Worm (Caenorhabditis elegans) whole organism, young adult: ENCODE data around the gene eif-3.D.

Experiments used
- B0261.1 ChIP-seq: sonication (generic microtip); optimal IDR thresholded peaks from 2 replicates; lab custom pipeline; 2016; ENCODE audit warnings: mild to moderate bottlenecking, missing genetic modification characterization, moderate library complexity, missing compliant biosample characterization
- C17E4.6 ChIP-seq: fragments of 200-800 bp; sonication (Bioruptor generic); IDR thresholded peaks from 2 replicates; pipeline ENCODE4 v1.3.6; 2022; ENCODE audit warnings: missing genetic modification reagents, missing genetic modification characterization, missing compliant biosample characterization
- D2030.7 ChIP-seq: fragments of 200-800 bp; sonication (Bioruptor generic); IDR thresholded peaks from 2 replicates; pipeline ENCODE4 v1.3.6; 2022; ENCODE audit warnings: missing genetic modification reagents, missing genetic modification characterization, missing compliant biosample characterization
- F10E7.11 ChIP-seq: sonication (generic microtip); optimal IDR thresholded peaks from 2 replicates; lab custom pipeline; 2017; ENCODE audit warnings: mild to moderate bottlenecking, missing genetic modification characterization, moderate library complexity, missing compliant biosample characterization
- F49E8.2 ChIP-seq: sonication (generic microtip); optimal IDR thresholded peaks from 3 replicates; lab custom pipeline; 2017; ENCODE audit warnings: missing genetic modification characterization, mild to moderate bottlenecking, missing compliant biosample characterization, antibody characterized with exemption, moderate library complexity; ENCODE audit not compliant: insufficient read depth
- F52B5.7 ChIP-seq: sonication (generic microtip); optimal IDR thresholded peaks from 2 replicates; lab custom pipeline; 2016; ENCODE audit warnings: mild to moderate bottlenecking, missing genetic modification characterization, missing compliant biosample characterization
- T26A5.8 ChIP-seq: sonication (generic microtip); optimal IDR thresholded peaks from 2 replicates; lab custom pipeline; 2016; ENCODE audit warnings: missing genetic modification characterization, missing compliant biosample characterization
- Y79H2A.3 ChIP-seq: fragments of 200-800 bp; sonication (Bioruptor generic); conservative IDR thresholded peaks from 2 replicates; pipeline ENCODE4 v1.3.6; 2022; ENCODE audit warnings: missing genetic modification reagents, missing genetic modification characterization, missing compliant biosample characterization
- Y95B8A.8 ChIP-seq: fragments of 200-800 bp; sonication (Bioruptor generic); IDR thresholded peaks from 2 replicates; pipeline ENCODE4 v1.3.6; 2022; ENCODE audit warnings: missing genetic modification reagents, missing genetic modification characterization, missing compliant biosample characterization
- akir-1 ChIP-seq: fragments of 200-800 bp; sonication (Bioruptor generic); optimal IDR thresholded peaks from 2 replicates; lab custom pipeline; 2018; ENCODE audit warnings: mild to moderate bottlenecking, missing genetic modification characterization, moderate library complexity, missing compliant biosample characterization
- ama-1 ChIP-seq, 3 experiments: fragments of 150-350 bp in 1 of 3; sonication (generic microtip) in 2 of 3; optimal IDR thresholded peaks; 2 replicates each; lab custom pipeline; 2014 to 2018; ENCODE audit warnings: missing biosample characterization in 2 of 3, missing genetic modification characterization in 2 of 3, missing genetic modification reagents in 2 of 3
- aptf-3 ChIP-seq: fragments of 200-800 bp; sonication (Bioruptor generic); IDR thresholded peaks from 2 replicates; pipeline ENCODE4 v1.3.6; 2022; ENCODE audit warnings: missing genetic modification characterization, missing compliant biosample characterization
- athp-1 ChIP-seq: sonication (generic microtip); optimal IDR thresholded peaks from 2 replicates; lab custom pipeline; 2017; ENCODE audit warnings: mild to moderate bottlenecking, missing genetic modification characterization, missing compliant biosample characterization
- attf-5 ChIP-seq: fragments of 200-800 bp; sonication (Bioruptor generic); optimal IDR thresholded peaks from 2 replicates; lab custom pipeline; 2018; ENCODE audit warnings: mild to moderate bottlenecking, missing genetic modification characterization, missing compliant biosample characterization
- bed-1 ChIP-seq: fragments of 200-800 bp; sonication (Bioruptor generic); IDR thresholded peaks from 2 replicates; pipeline ENCODE4 v1.3.6; 2022; ENCODE audit warnings: missing genetic modification reagents, missing genetic modification characterization, missing compliant biosample characterization
- cebp-1 ChIP-seq, 2 experiments: fragments of 200-800 bp in 1 of 2; sonication (Bioruptor generic) in 1 of 2; sonication (generic microtip) in 1 of 2; IDR thresholded peaks in 1 of 2; optimal IDR thresholded peaks in 1 of 2; 2 replicates each; pipeline versions ENCODE4 v1.3.6 to Lab custom; 2017 to 2022; ENCODE audit warnings: missing compliant biosample characterization in 2 of 2, missing genetic modification characterization in 2 of 2, mild to moderate bottlenecking in 1 of 2, missing genetic modification reagents in 1 of 2, moderate library complexity in 1 of 2
- ceh-100 ChIP-seq: fragments of 200-800 bp; sonication (Bioruptor generic); IDR thresholded peaks from 2 replicates; pipeline ENCODE4 v1.3.6; 2022; ENCODE audit warnings: missing genetic modification reagents, missing genetic modification characterization, missing compliant biosample characterization
- ceh-27 ChIP-seq: fragments of 200-800 bp; sonication (Bioruptor generic); optimal IDR thresholded peaks from 2 replicates; lab custom pipeline; 2018; ENCODE audit warnings: mild to moderate bottlenecking, missing genetic modification characterization, moderate library complexity, missing compliant biosample characterization
- die-1 ChIP-seq: sonication (generic microtip); optimal IDR thresholded peaks from 2 replicates; lab custom pipeline; 2016; ENCODE audit warnings: missing genotype, mild to moderate bottlenecking, missing genetic modification characterization, missing compliant biosample characterization
- dox-1 ChIP-seq: fragments of 200-800 bp; sonication (Bioruptor generic); IDR thresholded peaks from 2 replicates; pipeline ENCODE4 v1.3.6; 2022; ENCODE audit warnings: missing genetic modification reagents, missing genetic modification characterization, missing compliant biosample characterization
- dpff-1 ChIP-seq: sonication (generic microtip); optimal IDR thresholded peaks from 2 replicates; lab custom pipeline; 2017; ENCODE audit warnings: mild to moderate bottlenecking, missing genetic modification characterization, missing compliant biosample characterization
- gei-17 ChIP-seq: fragments of 200-800 bp; sonication (Bioruptor generic); optimal IDR thresholded peaks from 2 replicates; lab custom pipeline; 2018; ENCODE audit warnings: mild to moderate bottlenecking, missing genetic modification characterization, missing compliant biosample characterization
- him-1 ChIP-seq: sonication (generic microtip); optimal IDR thresholded peaks from 2 replicates; lab custom pipeline; 2016; ENCODE audit warnings: missing genotype, missing genetic modification reagents, missing genetic modification characterization, missing compliant biosample characterization
- hmg-1.2 ChIP-seq: fragments of 200-800 bp; sonication (Bioruptor generic); IDR thresholded peaks from 2 replicates; pipeline ENCODE4 v1.3.6; 2022; ENCODE audit warnings: missing genetic modification reagents, missing genetic modification characterization, missing compliant biosample characterization
- hrde-1 ChIP-seq: sonication (generic microtip); optimal IDR thresholded peaks from 2 replicates; lab custom pipeline; 2016; ENCODE audit warnings: missing genetic modification characterization, mild to moderate bottlenecking, missing compliant biosample characterization, moderate library complexity, missing genotype, missing genetic modification reagents, borderline replicate concordance
- hsf-1 ChIP-seq: fragments of 200-800 bp; sonication (Bioruptor generic); IDR thresholded peaks from 2 replicates; pipeline ENCODE4 v1.3.6; 2022; ENCODE audit warnings: missing genetic modification reagents, missing genetic modification characterization, missing compliant biosample characterization
- let-607 ChIP-seq, 2 experiments: fragments of 200-800 bp in 1 of 2; sonication (Bioruptor generic) in 1 of 2; sonication (generic microtip) in 1 of 2; optimal IDR thresholded peaks; 2 replicates each; lab custom pipeline; 2016 to 2018; ENCODE audit warnings: mild to moderate bottlenecking in 2 of 2, missing compliant biosample characterization in 2 of 2, missing genetic modification characterization in 2 of 2, moderate library complexity in 2 of 2, missing genotype in 1 of 2
- lin-40 ChIP-seq: sonication (generic microtip); optimal IDR thresholded peaks from 2 replicates; lab custom pipeline; 2016; ENCODE audit warnings: missing genetic modification characterization, mild to moderate bottlenecking, missing compliant biosample characterization, missing genotype, missing genetic modification reagents
- lir-1 ChIP-seq: fragments of 200-800 bp; sonication (Bioruptor generic); conservative IDR thresholded peaks from 2 replicates; pipeline ENCODE4 v1.3.6; 2022; ENCODE audit warnings: missing genetic modification reagents, missing genetic modification characterization, missing compliant biosample characterization
- madf-3 ChIP-seq: fragments of 200-800 bp; sonication (Bioruptor generic); IDR thresholded peaks from 2 replicates; pipeline ENCODE4 v1.3.6; 2022; ENCODE audit warnings: missing genetic modification reagents, missing genetic modification characterization, missing compliant biosample characterization
- mxl-1 ChIP-seq: sonication (generic microtip); optimal IDR thresholded peaks from 2 replicates; lab custom pipeline; 2016; ENCODE audit warnings: missing genetic modification characterization, missing compliant biosample characterization
- nfya-2 ChIP-seq: fragments of 200-800 bp; sonication (Bioruptor generic); IDR thresholded peaks from 2 replicates; pipeline ENCODE4 v1.3.6; 2022; ENCODE audit warnings: missing genetic modification reagents, missing genetic modification characterization, missing compliant biosample characterization
- nhr-80 ChIP-seq: sonication (generic microtip); optimal IDR thresholded peaks from 2 replicates; lab custom pipeline; 2016; ENCODE audit warnings: missing genetic modification characterization, missing compliant biosample characterization
- rpc-1 ChIP-seq, 2 experiments: fragments of 150-350 bp in 1 of 2; sonication (generic microtip) in 1 of 2; optimal IDR thresholded peaks; 2 replicates each; lab custom pipeline; 2014 to 2018; ENCODE audit warnings: missing biosample characterization in 1 of 2, missing genetic modification characterization in 1 of 2, missing genetic modification reagents in 1 of 2, missing genotype in 1 of 2
- sdz-38 ChIP-seq: sonication (generic microtip); optimal IDR thresholded peaks from 2 replicates; lab custom pipeline; 2016; ENCODE audit warnings: missing genotype, missing genetic modification characterization, missing compliant biosample characterization
- snpc-1.1 ChIP-seq: sonication (generic microtip); optimal IDR thresholded peaks from 2 replicates; lab custom pipeline; 2017; ENCODE audit warnings: missing genetic modification characterization, mild to moderate bottlenecking, missing compliant biosample characterization, antibody characterized with exemption, moderate library complexity, missing genotype, missing genetic modification reagents; ENCODE audit not compliant: insufficient read depth
- snpc-3.4 ChIP-seq: sonication (generic microtip); optimal IDR thresholded peaks from 2 replicates; lab custom pipeline; 2017; ENCODE audit warnings: missing genetic modification characterization, mild to moderate bottlenecking, missing compliant biosample characterization, antibody characterized with exemption, moderate library complexity, missing genotype, missing genetic modification reagents
- sptf-2 ChIP-seq: fragments of 200-800 bp; sonication (Bioruptor generic); optimal IDR thresholded peaks from 2 replicates; lab custom pipeline; 2018; ENCODE audit warnings: mild to moderate bottlenecking, missing genetic modification characterization, missing compliant biosample characterization
- tlf-1 ChIP-seq: fragments of 200-800 bp; sonication (Bioruptor generic); optimal IDR thresholded peaks from 2 replicates; lab custom pipeline; 2018; ENCODE audit warnings: mild to moderate bottlenecking, missing genetic modification characterization, missing compliant biosample characterization
- unc-130 ChIP-seq: sonication (generic microtip); optimal IDR thresholded peaks from 2 replicates; lab custom pipeline; 2016; ENCODE audit warnings: missing genetic modification reagents, missing genetic modification characterization, missing compliant biosample characterization
- unc-62 ChIP-seq: fragments of 150-350 bp; optimal IDR thresholded peaks from 2 replicates; lab custom pipeline; 2014; ENCODE audit warnings: missing biosample characterization, missing genetic modification reagents, missing genetic modification characterization

Gene eif-3.D

DNA sequence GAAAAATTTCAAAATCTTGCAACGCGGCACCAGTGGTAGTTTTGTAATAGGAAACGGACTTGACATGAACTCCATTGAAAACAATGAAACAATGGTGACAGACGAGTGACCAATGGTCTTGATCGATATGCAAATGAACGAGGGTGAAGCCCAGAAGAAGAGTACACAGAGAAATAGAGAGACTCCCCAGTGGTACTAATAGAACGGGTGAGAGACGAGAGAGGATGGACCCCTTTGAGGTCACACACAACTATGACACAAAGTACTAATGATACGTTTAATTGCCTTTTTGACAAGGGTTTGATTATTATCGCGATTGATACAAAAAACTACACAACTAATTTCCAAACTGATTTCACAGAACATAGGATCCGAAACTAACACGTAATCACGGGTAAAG is 38.7 kb upstream of the eif-3.D start, which contains the start of gene F59B2.8:
Gene F59B2.8 (minus strand): TSS at position 151 of the 400 bp plus-strand sequence.
- no peak for TF ChIP-seq akir-1 (GFP tag; lab: Kevin White, UChicago)
- TF ChIP-seq snpc-3.4 (tag; lab: Kevin White, UChicago) = no peak
- TF ChIP-seq lin-40 (tag; lab: Kevin White, UChicago) = no peak
- TF ChIP-seq sptf-2 (GFP tag; lab: Kevin White, UChicago) = no peak
- no peak for TF ChIP-seq gei-17 (GFP tag; lab: Kevin White, UChicago)
- no peak for TF ChIP-seq unc-62 (GFP tag; lab: Kevin White, UChicago)
- no peak for TF ChIP-seq sdz-38
- TF ChIP-seq nfya-2 (GFP tag; lab: Robert Waterston, UW) = no peak
- TF ChIP-seq aptf-3 = no peak
- no peak for TF ChIP-seq F10E7.11 (tag; lab: Kevin White, UChicago)
- no peak for TF ChIP-seq madf-3 (GFP tag; lab: Robert Waterston, UW)
- no peak for TF ChIP-seq lir-1 (GFP tag; lab: Robert Waterston, UW)
- no peak for TF ChIP-seq C17E4.6 (GFP tag; lab: Robert Waterston, UW)
- no peak for TF ChIP-seq rpc-1 (optimal IDR thresholded peaks at IDR 0.05; lab: Kevin White, UChicago)
- no peak for TF ChIP-seq rpc-1 (tag; optimal IDR thresholded peaks at IDR 0.05; lab: Kevin White, UChicago)
- no peak for TF ChIP-seq F49E8.2 (tag; lab: Kevin White, UChicago)
- no peak for TF ChIP-seq athp-1

- TF ChIP-seq B0261.1 (tag; lab: Kevin White, UChicago) (no peak), attf-5 (peak; percentile 29), cebp-1 (GFP tag; IDR thresholded peaks at IDR 0.05; lab: Robert Waterston, UW) (peak; percentile 46; the same call in 1 of the 2 replicates), cebp-1 (tag; optimal IDR thresholded peaks at IDR 0.05; lab: Kevin White, UChicago) (no peak), ceh-27 (GFP tag; lab: Kevin White, UChicago) (no peak), dox-1 (GFP tag; lab: Robert Waterston, UW) (no peak; the same call in 1 of the 2 replicates), T26A5.8 (no peak), nhr-80 (tag; lab: Kevin White, UChicago) (peak; percentile 78)
Observed at ce11 chrIII:9007183-9007582, 35.8 kb upstream of the eif-3.D start.

ce11 chrIII:9005905-9006372 is 34.6 kb upstream of the eif-3.D start, which contains the start of gene rab-6.1:
Gene rab-6.1, minus strand, starts transcription at chrIII:9005955.
- peak; percentile 56 for TF ChIP-seq D2030.7 (GFP tag; lab: Robert Waterston, UW)
- TF ChIP-seq ceh-100 (GFP tag; lab: Robert Waterston, UW) = peak; percentile 65
- 0 out of 2 replicates have a peak, but pooled peaks have one; percentile 24 for TF ChIP-seq bed-1 (GFP tag; lab: Robert Waterston, UW)
- TF ChIP-seq, all 124 proteins: peak for 3; not testable (repeated sequence) for 121

- TF ChIP-seq him-1 (tag; lab: Kevin White, UChicago) = peak; percentile 41
- TF ChIP-seq F52B5.7 (tag; lab: Kevin White, UChicago) = peak; percentile 9
- TF ChIP-seq ama-1 (optimal IDR thresholded peaks at IDR 0.05; lab: Kevin White, UChicago) = no peak
- TF ChIP-seq ama-1 (GFP tag; optimal IDR thresholded peaks at IDR 0.05; lab: Kevin White, UChicago) = peak in 1 of 2 experiments; percentile 44
- TF ChIP-seq tlf-1 (GFP tag; lab: Kevin White, UChicago) = peak; percentile 20
- TF ChIP-seq snpc-1.1 (tag; lab: Kevin White, UChicago) = no peak
- no peak for TF ChIP-seq madf-3 (GFP tag; lab: Robert Waterston, UW)
- TF ChIP-seq hrde-1 = peak; percentile 59
- TF ChIP-seq die-1 = peak; percentile 12
- peak; percentile 23 for TF ChIP-seq F49E8.2 (tag; lab: Kevin White, UChicago)
- TF ChIP-seq lin-40 (tag; lab: Kevin White, UChicago) = no peak
- TF ChIP-seq unc-130 (GFP tag; lab: Kevin White, UChicago) = peak; percentile 8
- TF ChIP-seq dpff-1 (tag; lab: Kevin White, UChicago) = no peak
- TF ChIP-seq hsf-1 (GFP tag; lab: Robert Waterston, UW) = peak; percentile 5; the same call in 1 of the 2 replicates
- no peak for TF ChIP-seq cebp-1 (GFP tag; IDR thresholded peaks at IDR 0.05; lab: Robert Waterston, UW)
- peak; percentile 29 for TF ChIP-seq cebp-1 (tag; optimal IDR thresholded peaks at IDR 0.05; lab: Kevin White, UChicago)
- TF ChIP-seq mxl-1 (tag; lab: Kevin White, UChicago) = no peak
- peak; percentile 26; the same call in 1 of the 2 replicates for TF ChIP-seq hmg-1.2 (GFP tag; lab: Robert Waterston, UW)
- TF ChIP-seq Y79H2A.3 (GFP tag; lab: Robert Waterston, UW) = peak; percentile 63; the same call in 1 of the 2 replicates
- TF ChIP-seq let-607 (tag; optimal IDR thresholded peaks at IDR 0.05; lab: Kevin White, UChicago) = no peak
- TF ChIP-seq Y95B8A.8 (GFP tag; lab: Robert Waterston, UW) = peak; percentile 74; the same call in 1 of the 2 replicates
Observed at ce11 chrIII:9004658-9005057, 33.3 kb upstream of the eif-3.D start.
